Worm (Caenorhabditis elegans) whole organism, mixed stage, embryonic: ENCODE data around the gene str-86.

Experiments
- M03D4.4 ChIP-seq: sonication (generic microtip); optimal IDR thresholded peaks from 2 replicates; lab custom pipeline; 2017; ENCODE audit warnings: mild to moderate bottlenecking, missing genetic modification characterization, missing compliant biosample characterization
- blmp-1 ChIP-seq: fragments of 150-350 bp; optimal IDR thresholded peaks from 2 replicates; lab custom pipeline; 2014; ENCODE audit warnings: missing biosample characterization, missing genetic modification characterization
- ceh-39 ChIP-seq: fragments of 150-350 bp; optimal IDR thresholded peaks from 2 replicates; lab custom pipeline; 2014; ENCODE audit warnings: missing biosample characterization, missing genetic modification characterization
- ceh-43 ChIP-seq: fragments of 200-800 bp; sonication (Bioruptor generic); optimal IDR thresholded peaks from 2 replicates; lab custom pipeline; 2018; ENCODE audit warnings: mild to moderate bottlenecking, missing genetic modification characterization, moderate library complexity, missing compliant biosample characterization
- ceh-83 ChIP-seq: fragments of 200-800 bp; sonication (Bioruptor generic); optimal IDR thresholded peaks from 2 replicates; lab custom pipeline; 2018; ENCODE audit warnings: mild to moderate bottlenecking, missing genetic modification characterization, missing compliant biosample characterization
- ces-1 ChIP-seq: fragments of 150-350 bp; optimal IDR thresholded peaks from 2 replicates; lab custom pipeline; 2014; ENCODE audit warnings: missing biosample characterization, missing genetic modification reagents, missing genetic modification characterization
- cnd-1 ChIP-seq: fragments of 200-800 bp; sonication (Bioruptor generic); optimal IDR thresholded peaks from 2 replicates; lab custom pipeline; 2018; ENCODE audit warnings: mild to moderate bottlenecking, missing genetic modification characterization, missing compliant biosample characterization
- drap-1 ChIP-seq: fragments of 200-800 bp; sonication (Bioruptor generic); optimal IDR thresholded peaks from 3 replicates; lab custom pipeline; 2018; ENCODE audit warnings: mild to moderate bottlenecking, missing genetic modification characterization, missing compliant biosample characterization
- elt-1 ChIP-seq: sonication (generic microtip); optimal IDR thresholded peaks from 2 replicates; lab custom pipeline; 2017; ENCODE audit warnings: missing genetic modification characterization, mild to moderate bottlenecking, missing compliant biosample characterization, antibody characterized with exemption, moderate library complexity, borderline replicate concordance; ENCODE audit not compliant: insufficient read depth
- elt-3 ChIP-seq: fragments of 150-350 bp; optimal IDR thresholded peaks from 2 replicates; lab custom pipeline; 2014; ENCODE audit warnings: missing biosample characterization, missing genetic modification characterization
- flh-1 ChIP-seq: fragments of 200-800 bp; sonication (Bioruptor generic); optimal IDR thresholded peaks from 2 replicates; lab custom pipeline; 2018; ENCODE audit warnings: mild to moderate bottlenecking, missing genetic modification characterization, moderate library complexity, missing compliant biosample characterization
- ham-2 ChIP-seq: fragments of 200-800 bp; sonication (Bioruptor generic); optimal IDR thresholded peaks from 2 replicates; lab custom pipeline; 2018; ENCODE audit warnings: mild to moderate bottlenecking, missing genetic modification characterization, missing compliant biosample characterization
- hlh-1 ChIP-seq: fragments of 150-350 bp; optimal IDR thresholded peaks from 2 replicates; lab custom pipeline; 2014; ENCODE audit warnings: missing biosample characterization, missing genetic modification reagents, missing genetic modification characterization
- lin-13 ChIP-seq: fragments of 150-350 bp; optimal IDR thresholded peaks from 2 replicates; lab custom pipeline; 2014; ENCODE audit warnings: missing biosample characterization, missing genetic modification characterization
- lin-32 ChIP-seq: fragments of 200-800 bp; sonication (Bioruptor generic); optimal IDR thresholded peaks from 2 replicates; lab custom pipeline; 2018; ENCODE audit warnings: mild to moderate bottlenecking, missing genetic modification characterization, missing compliant biosample characterization
- mab-5 ChIP-seq: fragments of 150-350 bp; optimal IDR thresholded peaks from 2 replicates; lab custom pipeline; 2014; ENCODE audit warnings: missing biosample characterization, missing genetic modification characterization
- mep-1 ChIP-seq: fragments of 150-350 bp; optimal IDR thresholded peaks from 2 replicates; lab custom pipeline; 2017; ENCODE audit warnings: missing biosample characterization, missing genetic modification reagents, missing genetic modification characterization, inconsistent platforms
- mls-2 ChIP-seq: sonication (generic microtip); optimal IDR thresholded peaks from 2 replicates; lab custom pipeline; 2016; ENCODE audit warnings: mild to moderate bottlenecking, missing genetic modification characterization, moderate library complexity, missing compliant biosample characterization
- nhr-12 ChIP-seq: fragments of 150-350 bp; optimal IDR thresholded peaks from 2 replicates; lab custom pipeline; 2014; ENCODE audit warnings: missing biosample characterization, missing genetic modification characterization
- nhr-2 ChIP-seq: fragments of 150-350 bp; optimal IDR thresholded peaks from 2 replicates; lab custom pipeline; 2014; ENCODE audit warnings: missing biosample characterization, missing genetic modification characterization
- nhr-237 ChIP-seq: fragments of 150-350 bp; optimal IDR thresholded peaks from 2 replicates; lab custom pipeline; 2014; ENCODE audit warnings: missing biosample characterization, missing genetic modification characterization
- nhr-28 ChIP-seq: fragments of 150-350 bp; optimal IDR thresholded peaks from 2 replicates; lab custom pipeline; 2014; ENCODE audit warnings: missing biosample characterization, missing genetic modification characterization
- nhr-76 ChIP-seq: sonication (generic microtip); optimal IDR thresholded peaks from 2 replicates; lab custom pipeline; 2017; ENCODE audit warnings: missing biosample characterization, missing genetic modification characterization
- pha-4 ChIP-seq: fragments of 150-350 bp; optimal IDR thresholded peaks from 2 replicates; lab custom pipeline; 2018; ENCODE audit warnings: missing biosample characterization, missing genetic modification reagents, missing genetic modification characterization
- sem-2 ChIP-seq: fragments of 200-800 bp; sonication (Bioruptor generic); optimal IDR thresholded peaks from 2 replicates; lab custom pipeline; 2018; ENCODE audit warnings: mild to moderate bottlenecking, missing genetic modification characterization, missing compliant biosample characterization
- sptf-1 ChIP-seq: sonication (generic microtip); optimal IDR thresholded peaks from 2 replicates; lab custom pipeline; 2017; ENCODE audit warnings: mild to moderate bottlenecking, missing genetic modification characterization, moderate library complexity, missing compliant biosample characterization
- tbx-8 ChIP-seq: fragments of 200-800 bp; sonication (Bioruptor generic); optimal IDR thresholded peaks from 2 replicates; lab custom pipeline; 2018; ENCODE audit warnings: mild to moderate bottlenecking, missing genetic modification characterization, moderate library complexity, missing compliant biosample characterization
- unc-120 ChIP-seq: sonication (generic microtip); optimal IDR thresholded peaks from 2 replicates; lab custom pipeline; 2017; ENCODE audit warnings: missing genetic modification characterization, missing compliant biosample characterization; ENCODE audit not compliant: poor library complexity, severe bottlenecking
- unc-39 ChIP-seq: fragments of 150-350 bp; optimal IDR thresholded peaks from 2 replicates; lab custom pipeline; 2014; ENCODE audit warnings: missing biosample characterization, missing genetic modification characterization
- unc-62 ChIP-seq: fragments of 150-350 bp; optimal IDR thresholded peaks from 2 replicates; lab custom pipeline; 2014; ENCODE audit warnings: missing biosample characterization, missing genetic modification reagents, missing genetic modification characterization
- zip-8 ChIP-seq: fragments of 150-350 bp; optimal IDR thresholded peaks from 2 replicates; lab custom pipeline; 2014; ENCODE audit warnings: missing biosample characterization, missing genetic modification characterization
- ztf-11 ChIP-seq: fragments of 150-350 bp; optimal IDR thresholded peaks from 2 replicates; lab custom pipeline; 2014; ENCODE audit warnings: missing biosample characterization, missing genetic modification characterization

The str-86 gene

DNA sequence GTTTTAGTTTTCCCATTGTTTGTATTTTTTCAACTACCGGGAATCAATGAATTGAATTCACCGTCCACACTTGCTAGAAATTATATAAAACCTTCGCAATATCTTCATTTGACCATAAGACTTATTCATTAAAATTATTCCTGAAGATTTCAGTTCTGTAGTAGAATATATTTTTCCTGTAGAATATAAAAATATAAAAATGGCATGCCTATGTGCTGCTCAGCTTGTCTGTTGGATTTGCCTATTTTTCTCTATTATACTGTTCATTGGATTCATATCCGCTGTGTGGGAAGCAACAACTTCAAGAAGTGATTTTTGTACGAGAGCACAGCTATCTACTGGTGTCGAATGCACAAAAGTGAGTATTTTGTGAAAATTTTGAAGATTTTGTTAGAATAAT lies 8.2 kb upstream of the str-86 start, which contains the start of gene F59E11.6:
Gene F59E11.6, plus strand, starts transcription at position 111 of the 400 bp plus-strand sequence.
- TF ChIP-seq M03D4.4 (tag; lab: Kevin White, UChicago) (no peak), nhr-28 (tag; lab: Kevin White, UChicago) (no peak), mep-1 (tag; lab: Kevin White, UChicago) (no peak), zip-8 (no peak), nhr-2 (tag; lab: Kevin White, UChicago) (no peak), mls-2 (tag; lab: Kevin White, UChicago) (no peak), elt-3 (tag; lab: Kevin White, UChicago) (no peak), sem-2 (GFP tag; lab: Kevin White, UChicago) (no peak), ham-2 (no peak), nhr-237 (tag; lab: Kevin White, UChicago) (no peak), tbx-8 (GFP tag; lab: Kevin White, UChicago) (no peak), elt-1 (tag; lab: Kevin White, UChicago) (no peak), unc-39 (tag; lab: Kevin White, UChicago) (no peak), lin-32 (no peak), sptf-1 (tag; lab: Kevin White, UChicago) (no peak), cnd-1 (tag; lab: Kevin White, UChicago) (no peak), nhr-12 (tag; lab: Kevin White, UChicago) (no peak), unc-62 (GFP tag; lab: Kevin White, UChicago) (no peak), ceh-83 (no peak)

DNA sequence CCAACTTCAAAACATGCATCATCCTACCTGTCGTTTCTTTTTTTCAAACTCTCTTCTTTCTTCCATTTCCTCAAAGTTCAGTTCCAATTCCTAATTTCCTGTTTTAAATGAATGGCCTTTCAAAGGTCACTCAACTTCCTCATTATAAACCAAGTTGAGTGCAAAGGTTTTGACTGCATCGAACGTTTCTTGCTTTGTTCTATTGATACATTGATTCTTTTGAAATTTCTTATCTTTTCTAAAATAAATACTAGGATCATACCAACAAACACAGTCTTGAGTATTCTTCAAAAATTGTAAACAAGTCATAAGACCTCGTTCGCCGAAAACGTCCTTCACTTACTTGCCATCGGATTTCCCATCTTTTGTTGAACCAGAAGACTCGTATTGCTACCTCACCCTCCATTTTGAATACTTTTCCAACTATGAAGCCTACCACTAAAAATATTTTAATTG lies 6.7 kb upstream of the str-86 start, which contains the start of gene F59E11.7:
Gene F59E11.7, plus strand, starts transcription at position 51 of the 456 bp plus-strand sequence.
- no peak for TF ChIP-seq ceh-43 (GFP tag; lab: Kevin White, UChicago)
- TF ChIP-seq nhr-2 (tag; lab: Kevin White, UChicago): no peak
- TF ChIP-seq nhr-76 (tag; lab: Kevin White, UChicago): no peak
- TF ChIP-seq zip-8: no peak
- TF ChIP-seq ceh-83: no peak
- TF ChIP-seq nhr-28 (tag; lab: Kevin White, UChicago): no peak
- no peak for TF ChIP-seq M03D4.4 (tag; lab: Kevin White, UChicago)
- no peak for TF ChIP-seq hlh-1
- TF ChIP-seq ham-2: no peak
- no peak for TF ChIP-seq blmp-1 (tag; lab: Kevin White, UChicago)
- TF ChIP-seq lin-13 (tag; lab: Kevin White, UChicago): no peak
- no peak for TF ChIP-seq pha-4
- TF ChIP-seq elt-1 (tag; lab: Kevin White, UChicago): no peak
- TF ChIP-seq unc-39 (tag; lab: Kevin White, UChicago): no peak
- TF ChIP-seq flh-1 (GFP tag; lab: Kevin White, UChicago): no peak
- TF ChIP-seq sptf-1 (tag; lab: Kevin White, UChicago): no peak
- no peak for TF ChIP-seq sem-2 (GFP tag; lab: Kevin White, UChicago)

DNA sequence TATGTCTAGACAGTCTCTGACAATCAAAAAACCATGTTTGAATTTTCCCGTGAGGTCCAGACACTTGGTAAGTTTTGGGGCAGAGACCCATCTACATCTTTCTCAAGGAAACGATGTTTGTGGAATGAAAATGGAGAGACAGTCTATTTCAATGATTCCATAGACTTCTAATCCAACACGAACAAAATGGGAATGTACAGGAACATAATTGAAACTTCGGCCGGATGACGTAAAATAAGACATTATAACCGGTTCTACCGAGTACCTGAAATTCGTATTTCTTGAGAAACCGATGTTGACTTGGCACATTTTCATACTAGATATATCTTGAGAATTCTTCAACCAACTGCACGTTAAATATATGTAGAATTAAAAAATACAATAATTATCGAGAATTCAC lies 4.6 kb upstream of the str-86 start, which contains the start of gene str-87:
Gene str-87, minus strand, starts transcription at position 101 of the 400 bp plus-strand sequence.
- TF ChIP-seq tbx-8 (GFP tag; lab: Kevin White, UChicago) (no peak), mab-5 (tag; lab: Kevin White, UChicago) (no peak), mls-2 (tag; lab: Kevin White, UChicago) (no peak), nhr-237 (tag; lab: Kevin White, UChicago) (no peak), elt-3 (tag; lab: Kevin White, UChicago) (no peak), pha-4 (no peak), ham-2 (no peak), nhr-28 (tag; lab: Kevin White, UChicago) (no peak), ceh-83 (no peak), nhr-2 (tag; lab: Kevin White, UChicago) (no peak), drap-1 (GFP tag; lab: Kevin White, UChicago) (no peak), mep-1 (tag; lab: Kevin White, UChicago) (no peak), ces-1 (no peak), unc-120 (tag; lab: Kevin White, UChicago) (no peak)

DNA sequence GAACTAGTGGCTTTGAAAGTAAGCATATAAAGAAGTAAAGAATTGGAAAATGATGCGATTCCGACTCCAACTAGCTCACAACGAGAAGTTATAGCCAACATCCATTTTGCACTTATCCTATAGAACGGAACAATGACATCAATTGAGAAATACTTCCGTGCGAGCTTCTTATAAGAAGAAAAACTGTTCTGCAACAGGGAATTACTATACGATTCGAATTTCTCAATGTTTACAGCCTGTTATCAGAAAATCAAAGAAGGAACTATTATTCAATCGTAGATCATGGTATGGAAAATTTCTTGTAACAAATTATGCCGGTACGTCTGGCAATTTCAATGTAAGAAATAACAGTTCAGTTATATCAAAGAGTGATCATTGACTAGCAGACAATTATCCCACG lies 2.2 kb upstream of the str-86 start, which contains the start of gene str-85:
Gene str-85, minus strand, starts transcription at position 101 of the 400 bp plus-strand sequence.
- TF ChIP-seq ceh-43 (GFP tag; lab: Kevin White, UChicago) (no peak), unc-39 (tag; lab: Kevin White, UChicago) (no peak)
- TF ChIP-seq, all 35 proteins: peak for 0

DNA sequence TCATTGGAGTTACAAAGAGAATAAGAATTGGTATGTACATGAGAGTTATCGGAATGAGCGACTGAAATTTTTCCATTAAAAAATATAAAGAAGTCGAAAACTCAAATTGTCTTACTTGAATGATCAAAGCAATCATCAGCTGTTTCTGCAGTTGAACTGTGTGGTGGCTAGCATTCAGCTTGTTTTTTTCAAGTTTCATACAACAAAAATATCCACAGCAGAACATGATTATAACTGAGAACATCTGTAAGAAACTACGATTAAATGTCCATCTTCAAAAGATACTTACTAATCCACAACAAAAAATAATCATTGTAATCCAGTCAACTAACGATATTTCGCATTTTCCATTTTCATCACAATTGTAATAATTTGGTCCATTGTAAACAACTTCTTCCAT lies 1.3 kb upstream of the str-86 start:
- TF ChIP-seq nhr-237 (tag; lab: Kevin White, UChicago) (no peak), ztf-11 (tag; lab: Kevin White, UChicago) (no peak), mls-2 (tag; lab: Kevin White, UChicago) (no peak), ceh-43 (GFP tag; lab: Kevin White, UChicago) (no peak), hlh-1 (no peak), ceh-39 (tag; lab: Kevin White, UChicago) (no peak), mep-1 (tag; lab: Kevin White, UChicago) (no peak), sptf-1 (tag; lab: Kevin White, UChicago) (no peak), nhr-12 (tag; lab: Kevin White, UChicago) (no peak), nhr-28 (tag; lab: Kevin White, UChicago) (no peak), unc-39 (tag; lab: Kevin White, UChicago) (no peak), elt-3 (tag; lab: Kevin White, UChicago) (no peak), lin-13 (tag; lab: Kevin White, UChicago) (no peak)
